Fruit fly (Drosophila melanogaster) whole organism, embryonic: ENCODE data around the gene eIF2gamma.
A peak's percentile ranks its signal among the peaks of the same experiment; 100 is the strongest.

ENCODE experiments used
- ATbp ChIP-seq: fragments of 200-800 bp; sonication (Bioruptor generic); optimal IDR thresholded peaks from 2 replicates; lab custom pipeline; 2017; ENCODE audit warnings: missing biosample characterization, mild to moderate bottlenecking, missing genetic modification characterization, missing genetic modification reagents
- Abd-B ChIP-seq: fragments of 200-800 bp; sonication (Bioruptor generic); optimal IDR thresholded peaks from 2 replicates; lab custom pipeline; 2018; ENCODE audit warnings: missing biosample characterization, mild to moderate bottlenecking, missing genetic modification characterization, moderate library complexity
- B-H1 ChIP-seq: fragments of 200-800 bp; sonication (Bioruptor generic); IDR thresholded peaks from 3 replicates; pipeline ENCODE4 v1.3.6; 2022; ENCODE audit warnings: missing biosample characterization, missing genetic modification characterization
- CG10321 ChIP-seq: fragments of 200-800 bp; sonication (Bioruptor generic); IDR thresholded peaks from 2 replicates; pipeline ENCODE4 v1.3.6; 2022; ENCODE audit warnings: missing biosample characterization, missing genetic modification characterization
- CG10959 ChIP-seq: fragments of 200-800 bp; sonication (Bioruptor generic); IDR thresholded peaks from 2 replicates; pipeline ENCODE4 v1.3.6; 2022; ENCODE audit warnings: missing biosample characterization, missing genetic modification characterization
- CG11247 ChIP-seq: fragments of 200-800 bp; sonication (Bioruptor generic); IDR thresholded peaks from 2 replicates; pipeline ENCODE4 v1.3.6; 2022; ENCODE audit warnings: missing biosample characterization, missing genetic modification characterization
- CG11398 ChIP-seq: fragments of 200-800 bp; sonication (Bioruptor generic); optimal IDR thresholded peaks from 2 replicates; lab custom pipeline; 2016; ENCODE audit warnings: missing biosample characterization, missing genetic modification characterization
- CG12391 ChIP-seq: fragments of 200-800 bp; sonication (Bioruptor generic); optimal IDR thresholded peaks from 3 replicates; lab custom pipeline; 2018; ENCODE audit warnings: missing biosample characterization, mild to moderate bottlenecking, missing genetic modification characterization, moderate library complexity
- CG13287 ChIP-seq: fragments of 200-800 bp; sonication (Bioruptor generic); IDR thresholded peaks from 2 replicates; pipeline ENCODE4 v1.3.6; 2022; ENCODE audit warnings: missing biosample characterization, missing genetic modification characterization; ENCODE audit not compliant: partially characterized antibody
- CG14667 ChIP-seq: fragments of 200-800 bp; sonication (Bioruptor generic); IDR thresholded peaks from 2 replicates; pipeline ENCODE4 v1.3.6; 2022; ENCODE audit warnings: missing biosample characterization, missing genetic modification characterization
- CG15696 ChIP-seq: fragments of 200-800 bp; sonication (Bioruptor generic); optimal IDR thresholded peaks from 2 replicates; lab custom pipeline; 2019; ENCODE audit warnings: missing biosample characterization, mild to moderate bottlenecking, missing genetic modification characterization, moderate library complexity
- CG1602 ChIP-seq: fragments of 200-800 bp; sonication (Bioruptor generic); optimal IDR thresholded peaks from 3 replicates; lab custom pipeline; 2016; ENCODE audit warnings: missing biosample characterization, missing genetic modification characterization
- CG17359 ChIP-seq: fragments of 200-800 bp; sonication (Bioruptor generic); optimal IDR thresholded peaks from 3 replicates; lab custom pipeline; 2018; ENCODE audit warnings: missing biosample characterization, mild to moderate bottlenecking, missing genetic modification characterization, moderate library complexity
- CG17385 ChIP-seq: fragments of 200-800 bp; sonication (Bioruptor generic); optimal IDR thresholded peaks from 3 replicates; lab custom pipeline; 2018; ENCODE audit warnings: missing biosample characterization, mild to moderate bottlenecking, missing genetic modification characterization
- CG18011 ChIP-seq: fragments of 200-800 bp; sonication (Bioruptor generic); optimal IDR thresholded peaks from 2 replicates; lab custom pipeline; 2017; ENCODE audit warnings: missing biosample characterization, missing genetic modification characterization, mild to moderate bottlenecking, moderate library complexity, missing genotype
- CG2199 ChIP-seq: fragments of 200-800 bp; sonication (Bioruptor generic); IDR thresholded peaks from 3 replicates; pipeline ENCODE4 v1.3.6; 2022; ENCODE audit warnings: missing biosample characterization, missing genetic modification characterization
- CG4404 ChIP-seq: fragments of 200-800 bp; sonication (Bioruptor generic); IDR thresholded peaks from 2 replicates; pipeline ENCODE4 v1.3.6; 2022; ENCODE audit warnings: missing biosample characterization, missing genetic modification characterization
- CG4820 ChIP-seq: fragments of 200-800 bp; sonication (Bioruptor generic); optimal IDR thresholded peaks from 3 replicates; lab custom pipeline; 2016; ENCODE audit warnings: missing biosample characterization, missing genetic modification characterization
- CG5180 ChIP-seq: fragments of 200-800 bp; sonication (Bioruptor generic); optimal IDR thresholded peaks from 3 replicates; lab custom pipeline; 2017; ENCODE audit warnings: missing biosample characterization, missing genetic modification characterization, mild to moderate bottlenecking, moderate library complexity, missing genetic modification reagents
- CG9876 ChIP-seq: fragments of 200-800 bp; sonication (Bioruptor generic); optimal IDR thresholded peaks from 2 replicates; lab custom pipeline; 2016; ENCODE audit warnings: missing biosample characterization, missing genetic modification characterization
- CoRest ChIP-seq: fragments of 200-800 bp; sonication (Bioruptor generic); optimal IDR thresholded peaks from 3 replicates; lab custom pipeline; 2018; ENCODE audit warnings: missing biosample characterization, mild to moderate bottlenecking, missing genetic modification characterization, moderate library complexity
- Elba2 ChIP-seq: fragments of 200-800 bp; sonication (Bioruptor generic); optimal IDR thresholded peaks from 3 replicates; lab custom pipeline; 2016; ENCODE audit warnings: missing biosample characterization, missing genetic modification characterization
- Ets65A ChIP-seq: fragments of 200-800 bp; sonication (Bioruptor generic); peaks from one replicate; lab custom pipeline; 2016; ENCODE audit warnings: missing biosample characterization, missing genetic modification characterization
- Hmx ChIP-seq: fragments of 200-800 bp; sonication (Bioruptor generic); optimal IDR thresholded peaks from 2 replicates; lab custom pipeline; 2016; ENCODE audit warnings: missing biosample characterization, missing genetic modification characterization
- Mes4 ChIP-seq: fragments of 200-800 bp; sonication (Bioruptor generic); optimal IDR thresholded peaks from 2 replicates; lab custom pipeline; 2016; ENCODE audit warnings: missing biosample characterization, missing genetic modification characterization
- Mrtf ChIP-seq: fragments of 200-800 bp; sonication (Bioruptor generic); IDR thresholded peaks from 3 replicates; pipeline ENCODE4 v1.3.6; 2022; ENCODE audit warnings: missing biosample characterization, missing genetic modification characterization
- Ptx1 ChIP-seq: fragments of 200-800 bp; sonication (Bioruptor generic); IDR thresholded peaks from 2 replicates; pipeline ENCODE4 v1.3.6; 2022; ENCODE audit warnings: missing biosample characterization, missing genetic modification characterization
- Sin3A ChIP-seq: fragments of >200 bp; optimal IDR thresholded peaks from 2 replicates; lab custom pipeline; 2018
- ac ChIP-seq: fragments of 200-800 bp; sonication (Bioruptor generic); optimal IDR thresholded peaks from 3 replicates; lab custom pipeline; 2017; ENCODE audit warnings: missing biosample characterization, mild to moderate bottlenecking, missing genetic modification characterization
- ap ChIP-seq: fragments of 200-800 bp; sonication (Bioruptor generic); IDR thresholded peaks from 2 replicates; pipeline ENCODE4 v1.3.6; 2022; ENCODE audit warnings: missing biosample characterization, missing genetic modification characterization
- az2 ChIP-seq: fragments of 200-800 bp; sonication (Bioruptor generic); optimal IDR thresholded peaks from 3 replicates; lab custom pipeline; 2016; ENCODE audit warnings: missing biosample characterization, missing genetic modification characterization
- bab2 ChIP-seq: fragments of 200-800 bp; sonication (Bioruptor generic); optimal IDR thresholded peaks from 2 replicates; lab custom pipeline; 2016; ENCODE audit warnings: missing biosample characterization, missing genetic modification characterization
- br ChIP-seq: fragments of >200 bp; optimal IDR thresholded peaks from 2 replicates; lab custom pipeline; 2017
- cg ChIP-seq: fragments of 200-800 bp; sonication (Bioruptor generic); optimal IDR thresholded peaks from 3 replicates; lab custom pipeline; 2019; ENCODE audit warnings: missing biosample characterization, mild to moderate bottlenecking, missing genetic modification characterization, moderate library complexity
- ci ChIP-seq: fragments of 200-800 bp; sonication (Bioruptor generic); IDR thresholded peaks from 3 replicates; pipeline ENCODE4 v1.3.6; 2022; ENCODE audit warnings: missing biosample characterization, missing genetic modification characterization
- crp ChIP-seq, 2 experiments: fragments of 200-800 bp; sonication (Bioruptor generic); optimal IDR thresholded peaks; 2 replicates in 1 of 2; 3 replicates in 1 of 2; lab custom pipeline; 2017; ENCODE audit warnings: missing biosample characterization in 2 of 2, missing genetic modification characterization in 2 of 2, mild to moderate bottlenecking in 1 of 2, moderate library complexity in 1 of 2
- dimm ChIP-seq: fragments of 200-800 bp; sonication (Bioruptor generic); IDR thresholded peaks from 2 replicates; pipeline ENCODE4 v1.3.6; 2022; ENCODE audit warnings: missing biosample characterization, missing genetic modification characterization
- dpn ChIP-seq, 2 experiments: fragments of 200-800 bp; sonication (Bioruptor generic); optimal IDR thresholded peaks; 3 replicates each; lab custom pipeline; 2016; ENCODE audit warnings: missing biosample characterization in 2 of 2, missing genetic modification characterization in 2 of 2
- fd102C ChIP-seq: fragments of 200-800 bp; sonication (Bioruptor generic); optimal IDR thresholded peaks from 2 replicates; lab custom pipeline; 2018; ENCODE audit warnings: missing biosample characterization, mild to moderate bottlenecking, missing genetic modification characterization, moderate library complexity
- her ChIP-seq: fragments of 200-800 bp; sonication (Bioruptor generic); optimal IDR thresholded peaks from 2 replicates; lab custom pipeline; 2016; ENCODE audit warnings: missing biosample characterization, missing genetic modification characterization
- inv ChIP-seq: fragments of 200-800 bp; sonication (Bioruptor generic); IDR thresholded peaks from 2 replicates; pipeline ENCODE4 v1.3.6; 2022; ENCODE audit warnings: missing biosample characterization, missing genetic modification characterization; ENCODE audit not compliant: partially characterized antibody
- kah ChIP-seq: fragments of 200-800 bp; sonication (Bioruptor generic); optimal IDR thresholded peaks from 2 replicates; lab custom pipeline; 2018; ENCODE audit warnings: missing biosample characterization, mild to moderate bottlenecking, missing genetic modification characterization
- luna ChIP-seq: fragments of 200-800 bp; sonication (Bioruptor generic); optimal IDR thresholded peaks from 2 replicates; lab custom pipeline; 2016; ENCODE audit warnings: missing biosample characterization, missing genetic modification characterization
- sd ChIP-seq: fragments of 200-800 bp; sonication (Bioruptor generic); optimal IDR thresholded peaks from 3 replicates; lab custom pipeline; 2018; ENCODE audit warnings: missing biosample characterization, mild to moderate bottlenecking, missing genetic modification characterization, moderate library complexity
- sens ChIP-seq: fragments of 200-800 bp; sonication (Bioruptor generic); peaks from one replicate; lab custom pipeline; 2016; ENCODE audit warnings: missing biosample characterization, missing genetic modification characterization
- unpg ChIP-seq: fragments of 200-800 bp; sonication (Bioruptor generic); optimal IDR thresholded peaks from 3 replicates; lab custom pipeline; 2018; ENCODE audit warnings: missing biosample characterization, mild to moderate bottlenecking, missing genetic modification characterization, moderate library complexity
- usp ChIP-seq: fragments of >200 bp; optimal IDR thresholded peaks from 2 replicates; lab custom pipeline; 2017; ENCODE audit warnings: missing biosample characterization, missing genetic modification characterization
- vvl ChIP-seq: fragments of 200-800 bp; sonication (Bioruptor generic); IDR thresholded peaks from 2 replicates; pipeline ENCODE4 v1.3.6; 2022; ENCODE audit warnings: missing biosample characterization, missing genetic modification characterization

The eIF2gamma gene

dm6 chr3R:15262710-15263672 is at the start of gene eIF2gamma, which contains the start of gene Set (continued):
- TF ChIP-seq br (lab: Kevin White, UChicago), result no peak
- no peak for TF ChIP-seq CoRest (tag; lab: Kevin White, UChicago)
- peak; percentile 67 for TF ChIP-seq Sin3A (lab: Kevin White, UChicago)
- TF ChIP-seq fd102C (GFP tag; lab: Kevin White, UChicago), result no peak
- no peak; the same call in 1 of the 2 replicates for TF ChIP-seq Ptx1
- peak; percentile 98 for TF ChIP-seq Ets65A (GFP tag; lab: Kevin White, UChicago)

- TF ChIP-seq luna (GFP tag; lab: Kevin White, UChicago) (no peak), Hmx (GFP tag; lab: Kevin White, UChicago) (no peak), CG15696 (tag; lab: Kevin White, UChicago) (no peak), her (no peak), CG9876 (GFP tag; lab: Kevin White, UChicago) (no peak), CG4820 (GFP tag; lab: Kevin White, UChicago) (no peak), ATbp (GFP tag; lab: Kevin White, UChicago) (no peak), CG17359 (tag; lab: Kevin White, UChicago) (no peak), CG5180 (GFP tag; lab: Kevin White, UChicago) (no peak), ap (GFP tag; lab: Robert Waterston, UW) (no peak), kah (GFP tag; lab: Kevin White, UChicago) (peak; percentile 76), Abd-B (no peak), CG10321 (no peak), inv (no peak), CG17385 (GFP tag; lab: Kevin White, UChicago) (no peak), sd (tag; lab: Kevin White, UChicago) (peak; percentile 36), CG12391 (tag; lab: Kevin White, UChicago) (no peak), Mes4 (GFP tag; lab: Kevin White, UChicago) (no peak), CG4404 (GFP tag; lab: Robert Waterston, UW) (no peak), unpg (no peak), cg (GFP tag; lab: Kevin White, UChicago) (peak; percentile 63), Mrtf (GFP tag; lab: Robert Waterston, UW) (no peak), CG2199 (GFP tag; lab: Robert Waterston, UW) (no peak), ci (GFP tag; lab: Robert Waterston, UW) (0 out of 3 replicates have a peak, but pooled peaks have one; percentile 6), fd102C (GFP tag; lab: Kevin White, UChicago) (no peak), dimm (GFP tag; lab: Robert Waterston, UW) (no peak), CG11247 (GFP tag; lab: Robert Waterston, UW) (no peak), sens (peak; percentile 23), CG10959 (GFP tag; lab: Robert Waterston, UW) (no peak), CG11398 (GFP tag; lab: Kevin White, UChicago) (no peak), ac (GFP tag; lab: Kevin White, UChicago) (no peak), az2 (GFP tag; lab: Kevin White, UChicago) (no peak), CG13287 (no peak), vvl (GFP tag; lab: Robert Waterston, UW) (0 out of 2 replicates have a peak, but pooled peaks have one; percentile 8), CG1602 (GFP tag; lab: Kevin White, UChicago) (no peak), dpn (GFP tag; optimal IDR thresholded peaks at IDR 0.05; lab: Kevin White, UChicago) (peak in 1 of 2 experiments; percentile 17), usp (GFP tag; lab: Kevin White, UChicago) (no peak), CG18011 (no peak), crp (GFP tag; optimal IDR thresholded peaks at IDR 0.05; lab: Kevin White, UChicago) (no peak), B-H1 (GFP tag; lab: Robert Waterston, UW) (no peak), CG14667 (GFP tag; lab: Robert Waterston, UW) (no peak), bab2 (GFP tag; lab: Kevin White, UChicago) (no peak), Elba2 (no peak)
Measured at dm6 chr3R:15310695-15311094, 47.4 kb upstream of the eIF2gamma start.
